Worm (Caenorhabditis elegans) whole organism, L3 larva: ENCODE data around the gene Y53F4B.1.
A peak's percentile ranks its signal among the peaks of the same experiment; 100 is the strongest.

Experiments
- ZK546.5 ChIP-seq: sonication (generic microtip); optimal IDR thresholded peaks from 2 replicates; lab custom pipeline; 2017; ENCODE audit warnings: missing biosample characterization, missing genetic modification characterization
- aly-2 ChIP-seq: fragments of 150-350 bp; optimal IDR thresholded peaks from 2 replicates; lab custom pipeline; 2014; ENCODE audit warnings: missing biosample characterization, missing genetic modification characterization
- ama-1 ChIP-seq: fragments of 150-350 bp; optimal IDR thresholded peaks from 2 replicates; lab custom pipeline; 2018
- ceh-16 ChIP-seq: sonication (generic microtip); optimal IDR thresholded peaks from 2 replicates; lab custom pipeline; 2017; ENCODE audit warnings: missing biosample characterization, missing genetic modification characterization
- ceh-28 ChIP-seq: fragments of 150-350 bp; optimal IDR thresholded peaks from 2 replicates; lab custom pipeline; 2014; ENCODE audit warnings: missing biosample characterization, missing genetic modification reagents, missing genetic modification characterization
- ceh-82 ChIP-seq: fragments of 150-350 bp; optimal IDR thresholded peaks from 2 replicates; lab custom pipeline; 2014; ENCODE audit warnings: missing biosample characterization, missing genetic modification characterization
- egl-5 ChIP-seq: fragments of 150-350 bp; optimal IDR thresholded peaks from 2 replicates; lab custom pipeline; 2017; ENCODE audit warnings: missing biosample characterization, missing genetic modification reagents, missing genetic modification characterization, inconsistent platforms
- elt-2 ChIP-seq: sonication (generic microtip); optimal IDR thresholded peaks from 2 replicates; lab custom pipeline; 2016; ENCODE audit warnings: missing genetic modification reagents, mild to moderate bottlenecking, missing genetic modification characterization, missing compliant biosample characterization
- fkh-10 ChIP-seq: sonication (generic microtip); optimal IDR thresholded peaks from 2 replicates; lab custom pipeline; 2017; ENCODE audit warnings: missing biosample characterization, missing genetic modification reagents, missing genetic modification characterization
- fos-1 ChIP-seq: fragments of 150-350 bp; optimal IDR thresholded peaks from 2 replicates; lab custom pipeline; 2014; ENCODE audit warnings: missing biosample characterization, missing genetic modification characterization
- hmg-11 ChIP-seq: sonication (generic microtip); optimal IDR thresholded peaks from 2 replicates; lab custom pipeline; 2016; ENCODE audit warnings: missing genetic modification characterization, missing compliant biosample characterization
- jun-1 ChIP-seq: fragments of 150-350 bp; optimal IDR thresholded peaks from 2 replicates; lab custom pipeline; 2014; ENCODE audit warnings: missing biosample characterization, missing genetic modification reagents, missing genetic modification characterization
- lin-15B ChIP-seq: fragments of 150-350 bp; optimal IDR thresholded peaks from 2 replicates; lab custom pipeline; 2014; ENCODE audit warnings: missing biosample characterization, missing genetic modification characterization
- lin-39 ChIP-seq: fragments of 150-350 bp; optimal IDR thresholded peaks from 2 replicates; lab custom pipeline; 2018; ENCODE audit warnings: missing biosample characterization, missing genetic modification reagents, missing genetic modification characterization
- lsy-12 ChIP-seq: sonication (generic microtip); optimal IDR thresholded peaks from 2 replicates; lab custom pipeline; 2016; ENCODE audit warnings: mild to moderate bottlenecking, missing genetic modification characterization, missing compliant biosample characterization
- nfya-1 ChIP-seq: sonication (generic microtip); optimal IDR thresholded peaks from 2 replicates; lab custom pipeline; 2017; ENCODE audit warnings: missing genetic modification characterization, mild to moderate bottlenecking, missing compliant biosample characterization, antibody characterized with exemption, moderate library complexity; ENCODE audit not compliant: insufficient read depth
- nhr-12 ChIP-seq: fragments of 150-350 bp; optimal IDR thresholded peaks from 2 replicates; lab custom pipeline; 2014; ENCODE audit warnings: missing biosample characterization, missing genetic modification characterization
- nhr-23 ChIP-seq: fragments of 150-350 bp; optimal IDR thresholded peaks from 2 replicates; lab custom pipeline; 2014; ENCODE audit warnings: missing biosample characterization, missing genetic modification reagents, missing genetic modification characterization
- nhr-28 ChIP-seq: fragments of 150-350 bp; optimal IDR thresholded peaks from 2 replicates; lab custom pipeline; 2014; ENCODE audit warnings: missing biosample characterization, missing genetic modification characterization
- nhr-43 ChIP-seq: sonication (generic microtip); optimal IDR thresholded peaks from 2 replicates; lab custom pipeline; 2016; ENCODE audit warnings: mild to moderate bottlenecking, missing genetic modification characterization, missing compliant biosample characterization; ENCODE audit not compliant: poor library complexity, severe bottlenecking
- nhr-67 ChIP-seq: fragments of 150-350 bp; optimal IDR thresholded peaks from 2 replicates; lab custom pipeline; 2014; ENCODE audit warnings: missing biosample characterization, missing genetic modification characterization
- nhr-76 ChIP-seq: fragments of 150-350 bp; sonication (generic microtip); optimal IDR thresholded peaks from 5 replicates; lab custom pipeline; 2014; ENCODE audit warnings: missing biosample characterization, missing genetic modification characterization
- pha-4 ChIP-seq: fragments of 150-350 bp; optimal IDR thresholded peaks from 2 replicates; lab custom pipeline; 2014; ENCODE audit warnings: missing biosample characterization, missing genetic modification reagents, missing genetic modification characterization
- pqm-1 ChIP-seq: fragments of 150-350 bp; optimal IDR thresholded peaks from 2 replicates; lab custom pipeline; 2017; ENCODE audit warnings: missing biosample characterization, missing genetic modification characterization, inconsistent platforms
- sea-2 ChIP-seq: fragments of 150-350 bp; sonication (generic microtip); optimal IDR thresholded peaks from 4 replicates; lab custom pipeline; 2014; ENCODE audit warnings: missing biosample characterization, missing genetic modification reagents, missing genetic modification characterization
- snpc-4 ChIP-seq: fragments of 150-350 bp; optimal IDR thresholded peaks from 2 replicates; lab custom pipeline; 2014; ENCODE audit warnings: missing biosample characterization, missing genetic modification characterization
- tbx-2 ChIP-seq: sonication (generic microtip); optimal IDR thresholded peaks from 2 replicates; lab custom pipeline; 2016; ENCODE audit warnings: mild to moderate bottlenecking, missing genetic modification characterization, missing compliant biosample characterization
- unc-39 ChIP-seq: sonication (generic microtip); optimal IDR thresholded peaks from 4 replicates; lab custom pipeline; 2017; ENCODE audit warnings: missing biosample characterization, missing genetic modification characterization
- unc-62 ChIP-seq: fragments of 150-350 bp; sonication (generic microtip); optimal IDR thresholded peaks from 4 replicates; lab custom pipeline; 2014; ENCODE audit warnings: missing biosample characterization, missing genetic modification reagents, missing genetic modification characterization
- ztf-4 ChIP-seq: fragments of 150-350 bp; optimal IDR thresholded peaks from 2 replicates; lab custom pipeline; 2014; ENCODE audit warnings: missing biosample characterization, missing genetic modification characterization

The Y53F4B.1 gene

ce11 chrII:14959273-14959672, 1.3 kb upstream of the Y53F4B.1 start:
- TF ChIP-seq jun-1 (tag; lab: Kevin White, UChicago) (peak; percentile 81), elt-2 (tag; lab: Kevin White, UChicago) (peak; percentile 90), nhr-43 (tag; lab: Kevin White, UChicago) (no peak), nhr-76 (tag; lab: Kevin White, UChicago) (no peak), aly-2 (tag; lab: Kevin White, UChicago) (no peak), ceh-82 (tag; lab: Kevin White, UChicago) (no peak), pqm-1 (peak; percentile 54), pha-4 (peak; percentile 9)
- TF ChIP-seq, all 47 proteins: peak for 4

- TF ChIP-seq egl-5 (tag; lab: Kevin White, UChicago) (no peak), ceh-28 (tag; lab: Kevin White, UChicago) (peak; percentile 82)
- TF ChIP-seq, all 47 proteins: peak for 1
These were observed 5.4 kb downstream of the Y53F4B.1 start for ce11 chrII:14952464-14953064.

- TF ChIP-seq ceh-82 (tag; lab: Kevin White, UChicago) = no peak
- TF ChIP-seq fkh-10 = peak; percentile 72
These were observed 11.5 kb downstream of the Y53F4B.1 start for ce11 chrII:14946545-14946944.

- TF ChIP-seq ama-1 (lab: Kevin White, UChicago) (no peak), snpc-4 (tag; lab: Kevin White, UChicago) (peak; percentile 89)
- TF ChIP-seq, all 47 proteins: peak for 1
These were observed 12.5 kb downstream of the Y53F4B.1 start for ce11 chrII:14945518-14945917.

ce11 chrII:14940980-14941379, 17.0 kb downstream of the Y53F4B.1 start:
- no peak for TF ChIP-seq sea-2 (GFP tag; lab: Kevin White, UChicago)
- no peak for TF ChIP-seq nfya-1
- no peak for TF ChIP-seq lsy-12 (tag; lab: Kevin White, UChicago)
- no peak for TF ChIP-seq nhr-28 (tag; lab: Kevin White, UChicago)
- TF ChIP-seq egl-5 (tag; lab: Kevin White, UChicago) = no peak
- TF ChIP-seq hmg-11 (tag; lab: Kevin White, UChicago) = no peak
- TF ChIP-seq fkh-10 = no peak
- no peak for TF ChIP-seq lin-39 (tag; lab: Kevin White, UChicago)
- TF ChIP-seq nhr-76 (tag; lab: Kevin White, UChicago) = no peak
- TF ChIP-seq ztf-4 (tag; lab: Kevin White, UChicago) = no peak
- TF ChIP-seq pqm-1 = no peak
- no peak for TF ChIP-seq ceh-16 (tag; lab: Kevin White, UChicago)
- no peak for TF ChIP-seq snpc-4 (tag; lab: Kevin White, UChicago)

DNA sequence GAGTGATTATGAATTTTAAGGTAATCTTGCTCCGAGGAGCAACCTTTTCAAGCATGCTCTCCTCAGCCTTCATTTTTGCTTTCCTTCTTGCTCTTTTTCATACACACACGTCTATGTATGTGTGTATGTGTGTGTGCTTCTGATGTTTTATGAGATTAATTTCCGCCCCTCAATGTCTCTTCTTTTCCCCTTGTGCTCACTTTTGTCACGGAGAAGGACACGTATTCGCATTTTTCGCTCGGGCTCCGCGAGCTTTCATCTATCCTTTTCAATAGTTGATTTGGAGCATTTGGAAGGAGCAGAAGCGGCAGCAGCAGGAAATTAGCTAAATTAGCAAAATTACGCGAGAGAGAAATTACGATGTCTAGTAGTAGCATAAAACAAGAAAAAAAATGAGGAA, 17.7 kb downstream of the Y53F4B.1 start:
- TF ChIP-seq fos-1 (tag; lab: Kevin White, UChicago) (no peak), nhr-12 (tag; lab: Kevin White, UChicago) (no peak), ceh-82 (tag; lab: Kevin White, UChicago) (no peak), nhr-76 (tag; lab: Kevin White, UChicago) (no peak), nhr-23 (tag; lab: Kevin White, UChicago) (no peak), nfya-1 (no peak), lin-15B (tag; lab: Kevin White, UChicago) (no peak), tbx-2 (tag; lab: Kevin White, UChicago) (no peak), unc-39 (no peak), jun-1 (tag; lab: Kevin White, UChicago) (no peak), lin-39 (tag; lab: Kevin White, UChicago) (no peak), nhr-67 (no peak), ama-1 (lab: Kevin White, UChicago) (no peak), ZK546.5 (tag; lab: Kevin White, UChicago) (no peak), ceh-16 (tag; lab: Kevin White, UChicago) (no peak)

ce11 chrII:14938319-14938718, 19.7 kb downstream of the Y53F4B.1 start:
- TF ChIP-seq unc-62 (GFP tag; lab: Kevin White, UChicago) (no peak), nhr-43 (tag; lab: Kevin White, UChicago) (no peak), fkh-10 (peak; percentile 97), snpc-4 (tag; lab: Kevin White, UChicago) (no peak), nhr-67 (no peak)
